Worm (Caenorhabditis elegans) whole organism, mixed stage, embryonic: ENCODE data around the gene msp-65.

Experiments used
- blmp-1 ChIP-seq: fragments of 150-350 bp; optimal IDR thresholded peaks from 2 replicates; lab custom pipeline; 2014; ENCODE audit warnings: missing biosample characterization, missing genetic modification characterization
- ces-1 ChIP-seq: fragments of 150-350 bp; optimal IDR thresholded peaks from 2 replicates; lab custom pipeline; 2014; ENCODE audit warnings: missing biosample characterization, missing genetic modification reagents, missing genetic modification characterization
- elt-1 ChIP-seq: sonication (generic microtip); optimal IDR thresholded peaks from 2 replicates; lab custom pipeline; 2017; ENCODE audit warnings: missing genetic modification characterization, mild to moderate bottlenecking, missing compliant biosample characterization, antibody characterized with exemption, moderate library complexity, borderline replicate concordance; ENCODE audit not compliant: insufficient read depth
- nhr-12 ChIP-seq: fragments of 150-350 bp; optimal IDR thresholded peaks from 2 replicates; lab custom pipeline; 2014; ENCODE audit warnings: missing biosample characterization, missing genetic modification characterization
- nhr-237 ChIP-seq: fragments of 150-350 bp; optimal IDR thresholded peaks from 2 replicates; lab custom pipeline; 2014; ENCODE audit warnings: missing biosample characterization, missing genetic modification characterization
- nhr-28 ChIP-seq: fragments of 150-350 bp; optimal IDR thresholded peaks from 2 replicates; lab custom pipeline; 2014; ENCODE audit warnings: missing biosample characterization, missing genetic modification characterization
- unc-120 ChIP-seq: sonication (generic microtip); optimal IDR thresholded peaks from 2 replicates; lab custom pipeline; 2017; ENCODE audit warnings: missing genetic modification characterization, missing compliant biosample characterization; ENCODE audit not compliant: poor library complexity, severe bottlenecking
- unc-62 ChIP-seq: fragments of 150-350 bp; optimal IDR thresholded peaks from 2 replicates; lab custom pipeline; 2014; ENCODE audit warnings: missing biosample characterization, missing genetic modification reagents, missing genetic modification characterization

- no peak for TF ChIP-seq unc-120 (tag; lab: Kevin White, UChicago)
- TF ChIP-seq ces-1: no peak
- no peak for TF ChIP-seq blmp-1 (tag; lab: Kevin White, UChicago)
- TF ChIP-seq nhr-28 (tag; lab: Kevin White, UChicago): no peak
- TF ChIP-seq unc-62 (GFP tag; lab: Kevin White, UChicago): no peak
- TF ChIP-seq nhr-237 (tag; lab: Kevin White, UChicago): no peak
- TF ChIP-seq nhr-12 (tag; lab: Kevin White, UChicago): no peak
- TF ChIP-seq elt-1: no peak
Observed at ce11 chrIV:5360533-5360932, 44.2 kb downstream of the msp-65 start, which contains the start of gene F41H10.5.
